Worm (Caenorhabditis elegans) whole organism, L4/young adult: Measurements from ENCODE around the gene T10F2.2.

ENCODE experiments used
- dao-5 ChIP-seq: sonication (generic microtip); optimal IDR thresholded peaks from 2 replicates; lab custom pipeline; 2016; ENCODE audit warnings: missing genotype, missing genetic modification characterization, moderate library complexity, missing compliant biosample characterization
- him-1 ChIP-seq: sonication (generic microtip); optimal IDR thresholded peaks from 2 replicates; lab custom pipeline; 2016; ENCODE audit warnings: missing genotype, missing genetic modification reagents, missing genetic modification characterization, missing compliant biosample characterization

ce11 chrIII:5126988-5127387, 38.1 kb downstream of the T10F2.2 start:
- TF ChIP-seq him-1 (tag; lab: Kevin White, UChicago) (no peak), dao-5 (tag; lab: Kevin White, UChicago) (no peak)
